Fruit fly (Drosophila melanogaster) whole organism, embryonic: ENCODE data around the gene RhoGAP19D.

Experiments
- Ada2b ChIP-seq: fragments of 200-800 bp; sonication (Bioruptor generic); IDR thresholded peaks from 2 replicates; pipeline ENCODE4 v1.3.6; 2022; ENCODE audit warnings: missing biosample characterization, missing genetic modification characterization
- B-H2 ChIP-seq: fragments of 200-800 bp; sonication (Bioruptor generic); optimal IDR thresholded peaks from 2 replicates; lab custom pipeline; 2018; ENCODE audit warnings: missing biosample characterization, mild to moderate bottlenecking, missing genetic modification characterization
- BtbVII ChIP-seq: fragments of 200-800 bp; sonication (Bioruptor generic); optimal IDR thresholded peaks from 3 replicates; lab custom pipeline; 2017; ENCODE audit warnings: missing biosample characterization, mild to moderate bottlenecking, missing genetic modification characterization
- CG10654 ChIP-seq: fragments of 200-800 bp; sonication (Bioruptor generic); optimal IDR thresholded peaks from 2 replicates; lab custom pipeline; 2016; ENCODE audit warnings: missing biosample characterization, missing genetic modification characterization
- CG10959 ChIP-seq: fragments of 200-800 bp; sonication (Bioruptor generic); IDR thresholded peaks from 2 replicates; pipeline ENCODE4 v1.3.6; 2022; ENCODE audit warnings: missing biosample characterization, missing genetic modification characterization
- CG11085 ChIP-seq: fragments of 200-800 bp; sonication (Bioruptor generic); IDR thresholded peaks from 2 replicates; pipeline ENCODE4 v1.3.6; 2022; ENCODE audit warnings: missing biosample characterization, missing genetic modification characterization
- CG11696 ChIP-seq: fragments of 200-800 bp; sonication (Bioruptor generic); IDR thresholded peaks from 2 replicates; pipeline ENCODE4 v1.3.6; 2022; ENCODE audit warnings: missing biosample characterization, missing genetic modification characterization
- CG1233 ChIP-seq: fragments of 200-800 bp; sonication (Bioruptor generic); optimal IDR thresholded peaks from 4 replicates; lab custom pipeline; 2018; ENCODE audit warnings: missing biosample characterization, mild to moderate bottlenecking, missing genetic modification characterization
- CG13287 ChIP-seq: fragments of 200-800 bp; sonication (Bioruptor generic); IDR thresholded peaks from 2 replicates; pipeline ENCODE4 v1.3.6; 2022; ENCODE audit warnings: missing biosample characterization, missing genetic modification characterization; ENCODE audit not compliant: partially characterized antibody
- CG2129 ChIP-seq: fragments of 200-800 bp; sonication (Bioruptor generic); IDR thresholded peaks from 2 replicates; pipeline ENCODE4 v1.3.6; 2022; ENCODE audit warnings: missing biosample characterization, missing genetic modification characterization; ENCODE audit not compliant: partially characterized antibody
- CG2875 ChIP-seq: fragments of 200-800 bp; sonication (Bioruptor generic); optimal IDR thresholded peaks from 2 replicates; lab custom pipeline; 2017; ENCODE audit warnings: missing biosample characterization, mild to moderate bottlenecking, missing genetic modification characterization, missing genetic modification reagents
- CG32532 ChIP-seq: fragments of 200-800 bp; sonication (Bioruptor generic); IDR thresholded peaks from 2 replicates; pipeline ENCODE4 v1.3.6; 2022; ENCODE audit warnings: missing biosample characterization, missing genetic modification characterization
- CG32772 ChIP-seq: fragments of 200-800 bp; sonication (Bioruptor generic); IDR thresholded peaks from 2 replicates; pipeline ENCODE4 v1.3.6; 2022; ENCODE audit warnings: missing biosample characterization, missing genetic modification characterization
- CG4730 ChIP-seq: fragments of 200-800 bp; sonication (Bioruptor generic); IDR thresholded peaks from 2 replicates; pipeline ENCODE4 v1.3.6; 2022; ENCODE audit warnings: missing biosample characterization, missing genetic modification characterization
- CG6683 ChIP-seq: fragments of 200-800 bp; sonication (Bioruptor generic); optimal IDR thresholded peaks from 2 replicates; lab custom pipeline; 2017; ENCODE audit warnings: missing biosample characterization, mild to moderate bottlenecking, missing genetic modification characterization, missing genetic modification reagents
- CG6791 ChIP-seq: fragments of 200-800 bp; sonication (Bioruptor generic); IDR thresholded peaks from 3 replicates; pipeline ENCODE4 v1.3.6; 2022; ENCODE audit warnings: missing biosample characterization, missing genetic modification characterization; ENCODE audit not compliant: partially characterized antibody
- CHES-1-like ChIP-seq: fragments of 200-800 bp; sonication (Bioruptor generic); optimal IDR thresholded peaks from 2 replicates; lab custom pipeline; 2016; ENCODE audit warnings: missing biosample characterization, missing genetic modification characterization
- Chrac-16 ChIP-seq: fragments of 200-800 bp; sonication (Bioruptor generic); optimal IDR thresholded peaks from 3 replicates; lab custom pipeline; 2016; ENCODE audit warnings: missing biosample characterization, missing genetic modification characterization
- Dek ChIP-seq: fragments of 200-800 bp; sonication (Bioruptor generic); optimal IDR thresholded peaks from 3 replicates; lab custom pipeline; 2019; ENCODE audit warnings: missing biosample characterization, mild to moderate bottlenecking, missing genetic modification characterization, moderate library complexity
- Doc3 ChIP-seq: fragments of 200-800 bp; sonication (Bioruptor generic); IDR thresholded peaks from 3 replicates; pipeline ENCODE4 v1.3.6; 2022; ENCODE audit warnings: missing biosample characterization, missing genetic modification characterization; ENCODE audit not compliant: partially characterized antibody
- Ets97D ChIP-seq: fragments of 200-800 bp; sonication (Bioruptor generic); optimal IDR thresholded peaks from 3 replicates; lab custom pipeline; 2016; ENCODE audit warnings: missing biosample characterization, missing genetic modification characterization
- HHEX ChIP-seq: fragments of 200-800 bp; sonication (Bioruptor generic); optimal IDR thresholded peaks from 3 replicates; lab custom pipeline; 2017; ENCODE audit warnings: missing biosample characterization, mild to moderate bottlenecking, missing genetic modification characterization, missing genetic modification reagents
- Hey ChIP-seq: fragments of 200-800 bp; sonication (Bioruptor generic); optimal IDR thresholded peaks from 3 replicates; lab custom pipeline; 2018; ENCODE audit warnings: missing biosample characterization, mild to moderate bottlenecking, missing genetic modification characterization
- Hsf ChIP-seq: fragments of 200-800 bp; sonication (Bioruptor generic); optimal IDR thresholded peaks from 3 replicates; lab custom pipeline; 2016; ENCODE audit warnings: missing biosample characterization, missing genetic modification characterization
- Kr ChIP-seq: fragments of 200-800 bp; sonication (Bioruptor generic); optimal IDR thresholded peaks from 2 replicates; lab custom pipeline; 2017; ENCODE audit warnings: missing biosample characterization, mild to moderate bottlenecking, missing genetic modification characterization
- MESR4 ChIP-seq: fragments of 200-800 bp; sonication (Bioruptor generic); optimal IDR thresholded peaks from 2 replicates; lab custom pipeline; 2018; ENCODE audit warnings: missing biosample characterization, mild to moderate bottlenecking, missing genetic modification characterization, moderate library complexity
- NFAT ChIP-seq: fragments of 200-800 bp; sonication (Bioruptor generic); IDR thresholded peaks from 2 replicates; pipeline ENCODE4 v1.3.6; 2022; ENCODE audit warnings: missing biosample characterization, missing genetic modification characterization
- Sry-β ChIP-seq: fragments of 200-800 bp; sonication (Bioruptor generic); optimal IDR thresholded peaks from 2 replicates; lab custom pipeline; 2018; ENCODE audit warnings: missing biosample characterization, mild to moderate bottlenecking, missing genetic modification characterization, moderate library complexity
- Sry-δ ChIP-seq: fragments of 200-800 bp; sonication (Bioruptor generic); optimal IDR thresholded peaks from 2 replicates; lab custom pipeline; 2016; ENCODE audit warnings: missing biosample characterization, missing genetic modification characterization
- Taf1 ChIP-seq: fragments of 200-800 bp; sonication (Bioruptor generic); IDR thresholded peaks from 2 replicates; pipeline ENCODE4 v1.3.6; 2022; ENCODE audit warnings: missing biosample characterization, missing genetic modification characterization
- ato ChIP-seq: fragments of 200-800 bp; sonication (Bioruptor generic); IDR thresholded peaks from 2 replicates; pipeline ENCODE4 v1.3.6; 2022; ENCODE audit warnings: missing biosample characterization, missing genetic modification characterization; ENCODE audit not compliant: partially characterized antibody
- az2 ChIP-seq: fragments of 200-800 bp; sonication (Bioruptor generic); optimal IDR thresholded peaks from 3 replicates; lab custom pipeline; 2016; ENCODE audit warnings: missing biosample characterization, missing genetic modification characterization
- bbx ChIP-seq: fragments of 200-800 bp; sonication (Bioruptor generic); IDR thresholded peaks from 2 replicates; pipeline ENCODE4 v1.3.6; 2022; ENCODE audit warnings: missing biosample characterization, missing genetic modification characterization; ENCODE audit not compliant: partially characterized antibody
- chinmo ChIP-seq: fragments of 200-800 bp; sonication (Bioruptor generic); IDR thresholded peaks from 4 replicates; pipeline ENCODE4 v1.3.6; 2022; ENCODE audit warnings: missing biosample characterization, missing genetic modification characterization; ENCODE audit not compliant: partially characterized antibody
- ci ChIP-seq: fragments of 200-800 bp; sonication (Bioruptor generic); IDR thresholded peaks from 3 replicates; pipeline ENCODE4 v1.3.6; 2022; ENCODE audit warnings: missing biosample characterization, missing genetic modification characterization
- cwo ChIP-seq: fragments of 200-800 bp; sonication (Bioruptor generic); optimal IDR thresholded peaks from 3 replicates; lab custom pipeline; 2017; ENCODE audit warnings: missing biosample characterization, missing genetic modification characterization, mild to moderate bottlenecking, moderate library complexity, missing genetic modification reagents
- exex ChIP-seq: fragments of 200-800 bp; sonication (Bioruptor generic); optimal IDR thresholded peaks from 4 replicates; lab custom pipeline; 2018; ENCODE audit warnings: missing biosample characterization, mild to moderate bottlenecking, missing genetic modification characterization, moderate library complexity
- fd3F ChIP-seq: fragments of 200-800 bp; sonication (Bioruptor generic); optimal IDR thresholded peaks from 2 replicates; lab custom pipeline; 2018; ENCODE audit warnings: missing biosample characterization, mild to moderate bottlenecking, missing genetic modification characterization, moderate library complexity
- gce ChIP-seq: fragments of 200-800 bp; sonication (Bioruptor generic); IDR thresholded peaks from 3 replicates; pipeline ENCODE4 v1.3.6; 2022; ENCODE audit warnings: missing biosample characterization, missing genetic modification characterization
- gsb-n ChIP-seq: fragments of 200-800 bp; sonication (Bioruptor generic); optimal IDR thresholded peaks from 3 replicates; lab custom pipeline; 2018; ENCODE audit warnings: missing biosample characterization, mild to moderate bottlenecking, missing genetic modification characterization
- jigr1 ChIP-seq: fragments of 200-800 bp; sonication (Bioruptor generic); IDR thresholded peaks from 3 replicates; pipeline ENCODE4 v1.3.6; 2022; ENCODE audit warnings: missing biosample characterization, missing genetic modification characterization
- lmd ChIP-seq: fragments of 200-800 bp; sonication (Bioruptor generic); IDR thresholded peaks from 2 replicates; pipeline ENCODE4 v1.3.6; 2022; ENCODE audit warnings: missing biosample characterization, missing genetic modification characterization
- mirr ChIP-seq: fragments of 200-800 bp; sonication (Bioruptor generic); optimal IDR thresholded peaks from 3 replicates; lab custom pipeline; 2018; ENCODE audit warnings: missing biosample characterization, mild to moderate bottlenecking, missing genetic modification characterization
- peb ChIP-seq: fragments of 200-800 bp; sonication (Bioruptor generic); IDR thresholded peaks from 2 replicates; pipeline ENCODE4 v1.3.6; 2022; ENCODE audit warnings: missing biosample characterization, missing genetic modification characterization
- pros ChIP-seq: fragments of 200-800 bp; sonication (Bioruptor generic); optimal IDR thresholded peaks from 3 replicates; lab custom pipeline; 2019; ENCODE audit warnings: missing biosample characterization, mild to moderate bottlenecking, missing genetic modification characterization, moderate library complexity
- seq ChIP-seq: fragments of 200-800 bp; sonication (Bioruptor generic); IDR thresholded peaks from 2 replicates; pipeline ENCODE4 v1.3.6; 2022; ENCODE audit warnings: missing biosample characterization, missing genetic modification characterization
- tgo ChIP-seq: fragments of 200-800 bp; sonication (Bioruptor generic); IDR thresholded peaks from 3 replicates; pipeline ENCODE4 v1.3.6; 2022; ENCODE audit warnings: missing biosample characterization, missing genetic modification characterization
- tin ChIP-seq: fragments of 200-800 bp; sonication (Bioruptor generic); optimal IDR thresholded peaks from 3 replicates; lab custom pipeline; 2016; ENCODE audit warnings: missing biosample characterization, missing genetic modification characterization
- ttk ChIP-seq: fragments of 200-800 bp; sonication (Bioruptor generic); IDR thresholded peaks from 2 replicates; pipeline ENCODE4 v2.1.2; 2022; ENCODE audit warnings: missing biosample characterization, missing genetic modification characterization

Gene RhoGAP19D

dm6 chrX:20524754-20525236, 14.3 kb upstream of the RhoGAP19D start, which contains the start of gene Tak1 (continued):
- TF ChIP-seq Kr (GFP tag; lab: Kevin White, UChicago), result no peak
- TF ChIP-seq peb, result no peak
- TF ChIP-seq NFAT (GFP tag; lab: Robert Waterston, UW), result peak; percentile 87
- peak; percentile 78 for TF ChIP-seq Sry-δ
- peak; percentile 72 for TF ChIP-seq Doc3
- no peak for TF ChIP-seq ttk (GFP tag; lab: Robert Waterston, UW)
- peak; percentile 48 for TF ChIP-seq CG1233 (GFP tag; lab: Kevin White, UChicago)
- TF ChIP-seq tin, result peak; percentile 73
- peak; percentile 62 for TF ChIP-seq lmd (GFP tag; lab: Robert Waterston, UW)
- peak; percentile 3 for TF ChIP-seq fd3F (GFP tag; lab: Kevin White, UChicago)
- TF ChIP-seq bbx, result peak; percentile 79
- peak; percentile 20 for TF ChIP-seq CG2875 (GFP tag; lab: Kevin White, UChicago)
- TF ChIP-seq Taf1 (GFP tag; lab: Robert Waterston, UW), result 0 out of 2 replicates have a peak, but pooled peaks have one; percentile 23
- 0 out of 2 replicates have a peak, but pooled peaks have one; percentile 24 for TF ChIP-seq CG11696
- TF ChIP-seq CG10654 (GFP tag; lab: Kevin White, UChicago), result peak; percentile 26
- TF ChIP-seq CG2129 (GFP tag; lab: Robert Waterston, UW), result 0 out of 2 replicates have a peak, but pooled peaks have one; percentile 19
- TF ChIP-seq mirr (GFP tag; lab: Kevin White, UChicago), result peak; percentile 48
- no peak for TF ChIP-seq jigr1 (GFP tag; lab: Robert Waterston, UW)
- TF ChIP-seq ci (GFP tag; lab: Robert Waterston, UW), result peak; percentile 79
- no peak for TF ChIP-seq CG11085 (GFP tag; lab: Robert Waterston, UW)
- no peak for TF ChIP-seq gsb-n
- peak; percentile 69 for TF ChIP-seq Hsf
- no peak for TF ChIP-seq Sry-β (GFP tag; lab: Kevin White, UChicago)
- TF ChIP-seq cwo, result no peak
- TF ChIP-seq seq (GFP tag; lab: Robert Waterston, UW), result no peak
- TF ChIP-seq CG13287 (GFP tag; lab: Robert Waterston, UW), result peak; percentile 85
- peak; percentile 0 for TF ChIP-seq exex (tag; lab: Kevin White, UChicago)
- TF ChIP-seq Hey, result no peak
- peak; percentile 65 for TF ChIP-seq Chrac-16
- TF ChIP-seq CG32772 (GFP tag; lab: Robert Waterston, UW), result peak; percentile 17; the same call in 1 of the 2 replicates
- TF ChIP-seq ato (GFP tag; lab: Robert Waterston, UW), result peak; percentile 64; the same call in 1 of the 2 replicates
- TF ChIP-seq gce (GFP tag; lab: Robert Waterston, UW), result no peak
- peak; percentile 5 for TF ChIP-seq Dek (tag; lab: Kevin White, UChicago)
- peak; percentile 80 for TF ChIP-seq MESR4 (GFP tag; lab: Kevin White, UChicago)
- TF ChIP-seq az2 (GFP tag; lab: Kevin White, UChicago), result peak; percentile 70
- peak; percentile 12 for TF ChIP-seq HHEX (GFP tag; lab: Kevin White, UChicago)
- peak; percentile 27; the same call in 1 of the 2 replicates for TF ChIP-seq Ada2b (GFP tag; lab: Robert Waterston, UW)
- TF ChIP-seq CG6683 (GFP tag; lab: Kevin White, UChicago), result no peak
- TF ChIP-seq CG32532 (GFP tag; lab: Robert Waterston, UW), result peak; percentile 88
- no peak for TF ChIP-seq CG4730 (GFP tag; lab: Robert Waterston, UW)
- TF ChIP-seq pros (GFP tag; lab: Kevin White, UChicago), result no peak
- TF ChIP-seq CHES-1-like (GFP tag; lab: Kevin White, UChicago), result no peak
- peak; percentile 71 for TF ChIP-seq Ets97D (GFP tag; lab: Kevin White, UChicago)
- TF ChIP-seq B-H2 (GFP tag; lab: Kevin White, UChicago), result peak; percentile 17
- no peak for TF ChIP-seq BtbVII (GFP tag; lab: Kevin White, UChicago)
- peak; percentile 45; the same call in 2 of the 3 replicates for TF ChIP-seq tgo
- TF ChIP-seq CG6791 (GFP tag; lab: Robert Waterston, UW), result peak; percentile 76
- TF ChIP-seq CG10959 (GFP tag; lab: Robert Waterston, UW), result peak; percentile 42
- TF ChIP-seq chinmo (GFP tag; lab: Robert Waterston, UW), result 0 out of 4 replicates have a peak, but pooled peaks have one; percentile 47
